Fruit fly (Drosophila melanogaster): Measurements from ENCODE around the gene sba.

sba gene

dm6 chr3R:23919366-23919765, 3.4 kb downstream of the sba start (continued):
- TF ChIP-seq dpn (GFP tag; optimal IDR thresholded peaks at IDR 0.05) (peak in 1 of 2 experiments; percentile 1), jing (GFP tag; optimal IDR thresholded peaks at IDR 0.05) (no peak), bcd (GFP tag; optimal IDR thresholded peaks at IDR 0.05) (peak; percentile 28), lmd (GFP tag; IDR thresholded peaks at IDR 0.05) (no peak; the same call in 1 of the 2 replicates), HmgZ (tag; optimal IDR thresholded peaks at IDR 0.05) (peak; percentile 43), HLH3B (GFP tag; IDR thresholded peaks at IDR 0.05) (peak; percentile 24; the same call in 1 of the 2 replicates), CG7271 (tag; optimal IDR thresholded peaks at IDR 0.05) (no peak), Mes4 (GFP tag; optimal IDR thresholded peaks at IDR 0.05) (no peak), Xbp1 (GFP tag; optimal IDR thresholded peaks at IDR 0.05) (no peak), fd3F (GFP tag; optimal IDR thresholded peaks at IDR 0.05) (no peak), crol (GFP tag; IDR thresholded peaks at IDR 0.05) (peak; percentile 78), H15 (GFP tag; IDR thresholded peaks at IDR 0.05) (no peak), Jarid2 (GFP tag; optimal IDR thresholded peaks at IDR 0.05) (peak; percentile 36), org-1 (GFP tag; optimal IDR thresholded peaks at IDR 0.05) (peak; percentile 47), CG17385 (GFP tag; optimal IDR thresholded peaks at IDR 0.05) (peak; percentile 61), CG17361 (GFP tag; IDR thresholded peaks at IDR 0.05) (0 out of 3 replicates have a peak, but pooled peaks have one; percentile 16), CG14667 (GFP tag; IDR thresholded peaks at IDR 0.05) (no peak), Dip3 (GFP tag; optimal IDR thresholded peaks at IDR 0.05) (no peak), sd (tag; optimal IDR thresholded peaks at IDR 0.05) (peak; percentile 23), nom (GFP tag; optimal IDR thresholded peaks at IDR 0.05) (peak; percentile 38), dan (GFP tag; IDR thresholded peaks at IDR 0.05) (no peak), CG14710 (tag; optimal IDR thresholded peaks at IDR 0.05) (peak; percentile 17), CG7357 (GFP tag; IDR thresholded peaks at IDR 0.05) (0 out of 3 replicates have a peak, but pooled peaks have one; percentile 14), mld (GFP tag; IDR thresholded peaks at IDR 0.05; ENCODE audit: partially characterized antibody) (no peak), Xrp1 (GFP tag; IDR thresholded peaks at IDR 0.05) (peak; percentile 41), CG15696 (tag; optimal IDR thresholded peaks at IDR 0.05) (peak; percentile 29), wdn (GFP tag; IDR thresholded peaks at IDR 0.05) (0 out of 2 replicates have a peak, but pooled peaks have one; percentile 26), Atf6 (GFP tag; IDR thresholded peaks at IDR 0.05) (peak; percentile 39; the same call in 1 of the 2 replicates), CG7556 (GFP tag; optimal IDR thresholded peaks at IDR 0.05) (peak; percentile 29), sob (GFP tag; IDR thresholded peaks at IDR 0.05) (peak; percentile 63; the same call in 1 of the 2 replicates), onecut (GFP tag; IDR thresholded peaks at IDR 0.05) (peak; percentile 42), CG13424 (tag; optimal IDR thresholded peaks at IDR 0.05) (peak; percentile 51), Hsf (GFP tag; optimal IDR thresholded peaks at IDR 0.05) (no peak), kah (GFP tag; optimal IDR thresholded peaks at IDR 0.05) (peak; percentile 55), D19A (tag; optimal IDR thresholded peaks at IDR 0.05) (peak; percentile 4), CG12219 (GFP tag; optimal IDR thresholded peaks at IDR 0.05) (peak; percentile 56), CG3407 (GFP tag; optimal IDR thresholded peaks at IDR 0.05) (peak; percentile 43), CG5180 (GFP tag; optimal IDR thresholded peaks at IDR 0.05) (peak; percentile 72), CG3838 (GFP tag; optimal IDR thresholded peaks at IDR 0.05) (no peak), Elba2 (GFP tag; optimal IDR thresholded peaks at IDR 0.05) (no peak), crp (GFP tag; optimal IDR thresholded peaks at IDR 0.05) (no peak)

dm6 chr3R:23915967-23916366, 6.8 kb downstream of the sba start:
- peak; percentile 78 for TF ChIP-seq Med (GFP tag)
- TF ChIP-seq Xrp1 (GFP tag; IDR thresholded peaks at IDR 0.05): 0 out of 2 replicates have a peak, but pooled peaks have one; percentile 13
- TF ChIP-seq CG14710 (tag; optimal IDR thresholded peaks at IDR 0.05): no peak
- TF ChIP-seq CG13775 (GFP tag; optimal IDR thresholded peaks at IDR 0.05): no peak
- TF ChIP-seq CG13287 (GFP tag; IDR thresholded peaks at IDR 0.05; ENCODE audit: partially characterized antibody): no peak
- peak; percentile 54 for TF ChIP-seq sens (GFP tag)
- TF ChIP-seq Ets65A (GFP tag): peak; percentile 53
- TF ChIP-seq CG1603 (tag; optimal IDR thresholded peaks at IDR 0.05): peak; percentile 1
- 0 out of 2 replicates have a peak, but pooled peaks have one; percentile 23 for TF ChIP-seq sisA (GFP tag; IDR thresholded peaks at IDR 0.05)
- peak; percentile 62 for TF ChIP-seq nom (GFP tag; optimal IDR thresholded peaks at IDR 0.05)
- 0 out of 2 replicates have a peak, but pooled peaks have one; percentile 24 for TF ChIP-seq Ptx1 (GFP tag; IDR thresholded peaks at IDR 0.05)
- no peak for TF ChIP-seq sc (optimal IDR thresholded peaks at IDR 0.05)
- no peak for TF ChIP-seq sc (GFP tag; optimal IDR thresholded peaks at IDR 0.05)
- no peak for TF ChIP-seq CG13424 (tag; optimal IDR thresholded peaks at IDR 0.05)
- no peak for TF ChIP-seq Fer1 (GFP tag; optimal IDR thresholded peaks at IDR 0.05)

Measured in whole organism, embryonic.